Fruit fly (Drosophila melanogaster): ENCODE measurements around the gene ab.

ab gene

dm6 chr2L:11307072-11307471 lies 96.6 kb downstream of the ab start:
- TF ChIP-seq sv (GFP tag; optimal IDR thresholded peaks at IDR 0.05) (no peak), Sp1 (GFP tag; optimal IDR thresholded peaks at IDR 0.05) (peak; percentile 14)

dm6 chr2L:11309806-11310205 lies 99.3 kb downstream of the ab start:
- TF ChIP-seq Abd-B (GFP tag; optimal IDR thresholded peaks at IDR 0.05) (no peak), dmrt93B (GFP tag; optimal IDR thresholded peaks at IDR 0.05) (no peak), Sp1 (GFP tag; optimal IDR thresholded peaks at IDR 0.05) (no peak), Vsx2 (GFP tag; optimal IDR thresholded peaks at IDR 0.05; ENCODE audit: partially characterized antibody) (no peak), CrebA (GFP tag; optimal IDR thresholded peaks at IDR 0.05; ENCODE audit: borderline replicate concordance) (no peak), Myc (optimal IDR thresholded peaks at IDR 0.05) (no peak), Hnf4 (GFP tag; optimal IDR thresholded peaks at IDR 0.05) (no peak), Mio (GFP tag; optimal IDR thresholded peaks at IDR 0.05) (no peak), br (GFP tag; optimal IDR thresholded peaks at IDR 0.05) (no peak), CG32264 (GFP tag; optimal IDR thresholded peaks at IDR 0.05) (no peak)
